Worm (Caenorhabditis elegans): ENCODE measurements around the gene nspc-3.

DNA sequence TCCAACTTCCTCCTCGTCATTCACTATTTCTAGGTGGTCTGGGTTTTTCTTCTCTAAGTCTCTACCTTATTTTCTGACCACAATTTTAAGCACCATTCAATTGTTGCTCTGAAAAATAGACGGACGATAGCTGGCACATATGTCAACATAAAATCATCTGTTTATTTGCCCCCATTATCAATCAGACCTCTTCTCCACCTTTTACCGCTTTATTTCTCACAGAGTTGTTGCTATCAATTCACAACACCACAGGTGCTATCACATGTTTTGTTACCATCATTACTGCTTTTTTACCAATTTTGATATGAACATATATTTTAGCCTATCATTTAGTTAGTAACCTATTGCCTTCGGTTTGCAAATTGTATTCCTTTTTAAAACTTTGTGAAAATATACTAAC is 44.1 kb upstream of the nspc-3 start:
- TF ChIP-seq sea-1 (GFP tag; conservative IDR thresholded peaks at IDR 0.05) (no peak), ama-1 (optimal IDR thresholded peaks at IDR 0.05) (no peak), aly-1 (tag; optimal IDR thresholded peaks at IDR 0.05) (no peak), ceh-36 (tag; optimal IDR thresholded peaks at IDR 0.05) (no peak), flt-1 (GFP tag; IDR thresholded peaks at IDR 0.05) (no peak), hnd-1 (tag; optimal IDR thresholded peaks at IDR 0.05) (no peak), tbx-37 (GFP tag; conservative IDR thresholded peaks at IDR 0.05) (no peak), F13C5.2 (tag; optimal IDR thresholded peaks at IDR 0.05) (no peak), tbx-11 (GFP tag; IDR thresholded peaks at IDR 0.05) (no peak), hmg-4 (GFP tag; optimal IDR thresholded peaks at IDR 0.05) (no peak), ceh-13 (GFP tag; optimal IDR thresholded peaks at IDR 0.05) (no peak), hmbx-1 (tag; optimal IDR thresholded peaks at IDR 0.05) (no peak), tra-4 (tag; optimal IDR thresholded peaks at IDR 0.05) (no peak), ets-7 (tag; optimal IDR thresholded peaks at IDR 0.05) (no peak)

All from whole organism, early embryonic.